Worm (Caenorhabditis elegans) whole organism, dauer: ENCODE data around the gene vamp-7.

Experiments used
- unc-62 ChIP-seq: sonication (generic microtip); optimal IDR thresholded peaks from 2 replicates; lab custom pipeline; 2017; ENCODE audit warnings: missing biosample characterization, missing genetic modification reagents, missing genetic modification characterization

vamp-7 gene

ce11 chrIV:2658733-2659132 lies 50.9 kb downstream of the vamp-7 start:
- no peak for TF ChIP-seq unc-62 (GFP tag; lab: Kevin White, UChicago)
